Fruit fly (Drosophila melanogaster): Measurements from ENCODE around the gene Hexo2.
A peak's percentile ranks its signal among the peaks of the same experiment; 100 is the strongest.

Gene Hexo2

DNA sequence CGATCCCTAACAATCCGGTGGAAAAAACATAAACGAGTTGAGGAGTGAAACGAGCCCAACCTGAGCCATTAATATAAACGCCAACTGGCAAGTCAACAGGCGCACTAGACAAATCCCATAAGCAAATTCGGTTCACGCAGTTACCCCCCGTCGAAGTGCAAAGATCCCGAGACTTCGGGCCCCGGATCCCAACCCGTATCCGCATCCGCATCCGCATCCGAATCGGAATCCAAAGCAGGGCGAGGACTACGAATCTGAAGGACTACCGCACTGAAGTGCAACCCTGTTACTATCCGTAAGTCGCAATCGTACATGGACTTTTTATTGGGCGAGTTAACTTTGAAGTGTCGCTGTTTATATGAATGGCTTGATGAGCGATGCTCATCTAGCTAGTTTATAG lies 15.4 kb downstream of the Hexo2 start:
- TF ChIP-seq ey (GFP tag; optimal IDR thresholded peaks at IDR 0.05) (no peak), Mio (GFP tag; optimal IDR thresholded peaks at IDR 0.05) (no peak), rgr (GFP tag; optimal IDR thresholded peaks at IDR 0.05) (no peak), Dif (GFP tag; optimal IDR thresholded peaks at IDR 0.05; ENCODE audit: partially characterized antibody) (no peak), CG9705 (GFP tag; optimal IDR thresholded peaks at IDR 0.05) (no peak), h (GFP tag; optimal IDR thresholded peaks at IDR 0.05) (no peak), Vsx2 (GFP tag; optimal IDR thresholded peaks at IDR 0.05; ENCODE audit: partially characterized antibody) (no peak), sage (GFP tag; optimal IDR thresholded peaks at IDR 0.05) (no peak), Hr78 (GFP tag; optimal IDR thresholded peaks at IDR 0.05) (no peak), fru (GFP tag; optimal IDR thresholded peaks at IDR 0.05) (no peak), OdsH (GFP tag; optimal IDR thresholded peaks at IDR 0.05) (no peak), Myc (optimal IDR thresholded peaks at IDR 0.05) (no peak), Jra (GFP tag; optimal IDR thresholded peaks at IDR 0.05) (no peak), Rel (GFP tag; optimal IDR thresholded peaks at IDR 0.05) (no peak), Rel (tag; optimal IDR thresholded peaks at IDR 0.05) (no peak), N (GFP tag; optimal IDR thresholded peaks at IDR 0.05) (no peak), psq (GFP tag; optimal IDR thresholded peaks at IDR 0.05) (no peak), br (GFP tag; optimal IDR thresholded peaks at IDR 0.05) (no peak), Hr83 (GFP tag; optimal IDR thresholded peaks at IDR 0.05; ENCODE audit: poor library complexity, severe bottlenecking) (no peak), brk (GFP tag; optimal IDR thresholded peaks at IDR 0.05) (no peak), CrebA (GFP tag; optimal IDR thresholded peaks at IDR 0.05; ENCODE audit: borderline replicate concordance) (no peak)

DNA sequence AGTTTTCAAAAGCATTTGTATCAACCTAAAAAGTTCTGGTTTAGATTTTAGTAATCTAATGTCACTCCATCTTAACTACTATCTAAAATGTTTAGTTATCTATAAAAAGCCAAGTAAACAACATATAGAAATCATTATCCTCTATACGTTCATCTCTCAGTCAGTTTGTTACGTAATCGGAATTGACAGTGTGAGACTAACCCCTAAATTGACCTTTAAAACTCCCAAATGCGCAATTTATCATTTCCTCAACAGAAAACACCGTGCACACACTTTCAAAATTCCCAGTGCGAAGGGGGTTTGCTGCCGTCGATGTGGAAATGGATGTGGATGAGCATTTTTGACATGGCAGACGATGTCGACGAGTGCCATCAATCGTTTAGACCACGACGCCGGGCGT lies 15.8 kb downstream of the Hexo2 start:
- TF ChIP-seq lola (GFP tag; optimal IDR thresholded peaks at IDR 0.05) (no peak), dsf (GFP tag; optimal IDR thresholded peaks at IDR 0.05; ENCODE audit: borderline replicate concordance) (no peak), fru (GFP tag; optimal IDR thresholded peaks at IDR 0.05) (no peak), Hnf4 (GFP tag; optimal IDR thresholded peaks at IDR 0.05) (no peak), sv (GFP tag; optimal IDR thresholded peaks at IDR 0.05) (no peak), CG9705 (GFP tag; optimal IDR thresholded peaks at IDR 0.05) (no peak), dl (GFP tag; optimal IDR thresholded peaks at IDR 0.05; ENCODE audit: insufficient read depth in 1 of 2, partially characterized antibody in 2 of 2) (no peak), br (GFP tag; optimal IDR thresholded peaks at IDR 0.05) (no peak)

- TF ChIP-seq dsf (GFP tag; optimal IDR thresholded peaks at IDR 0.05; ENCODE audit: borderline replicate concordance) (no peak), GATAd (GFP tag; optimal IDR thresholded peaks at IDR 0.05) (no peak), CG9705 (GFP tag; optimal IDR thresholded peaks at IDR 0.05) (no peak), Myc (optimal IDR thresholded peaks at IDR 0.05) (no peak), N (GFP tag; optimal IDR thresholded peaks at IDR 0.05) (no peak), sage (GFP tag; optimal IDR thresholded peaks at IDR 0.05) (no peak), ey (GFP tag; optimal IDR thresholded peaks at IDR 0.05) (no peak), jim (GFP tag; optimal IDR thresholded peaks at IDR 0.05) (no peak), HLH106 (tag; optimal IDR thresholded peaks at IDR 0.05) (no peak), Hr78 (GFP tag; optimal IDR thresholded peaks at IDR 0.05) (no peak), sv (GFP tag; optimal IDR thresholded peaks at IDR 0.05) (no peak), dmrt93B (GFP tag; optimal IDR thresholded peaks at IDR 0.05) (no peak)
Measured at dm6 chrX:8726816-8727215, 17.4 kb downstream of the Hexo2 start.

dm6 chrX:8728030-8728429 lies 18.6 kb downstream of the Hexo2 start:
- no peak for TF ChIP-seq Myc (optimal IDR thresholded peaks at IDR 0.05)
- TF ChIP-seq sage (GFP tag; optimal IDR thresholded peaks at IDR 0.05), result no peak
- no peak for TF ChIP-seq HLH106 (tag; optimal IDR thresholded peaks at IDR 0.05)
- no peak for TF ChIP-seq lola (GFP tag; optimal IDR thresholded peaks at IDR 0.05)
- no peak for TF ChIP-seq Sp1 (GFP tag; optimal IDR thresholded peaks at IDR 0.05)

dm6 chrX:8730306-8730705 lies 20.9 kb downstream of the Hexo2 start:
- TF ChIP-seq Mio (GFP tag; optimal IDR thresholded peaks at IDR 0.05) (no peak), tai (GFP tag; optimal IDR thresholded peaks at IDR 0.05) (no peak), rgr (GFP tag; optimal IDR thresholded peaks at IDR 0.05) (peak; percentile 56), CG32264 (GFP tag; optimal IDR thresholded peaks at IDR 0.05) (no peak), Rel (GFP tag; optimal IDR thresholded peaks at IDR 0.05) (no peak), Rel (tag; optimal IDR thresholded peaks at IDR 0.05) (peak; percentile 22), N (GFP tag; optimal IDR thresholded peaks at IDR 0.05) (no peak), Jra (GFP tag; optimal IDR thresholded peaks at IDR 0.05) (no peak), Dfd (GFP tag; optimal IDR thresholded peaks at IDR 0.05) (no peak), pan (optimal IDR thresholded peaks at IDR 0.05) (no peak), Myc (optimal IDR thresholded peaks at IDR 0.05) (no peak), HLH106 (tag; optimal IDR thresholded peaks at IDR 0.05) (peak; percentile 71), woc (GFP tag; optimal IDR thresholded peaks at IDR 0.05) (peak; percentile 52), dl (GFP tag; optimal IDR thresholded peaks at IDR 0.05; ENCODE audit: insufficient read depth in 1 of 2, partially characterized antibody in 2 of 2) (no peak), dsf (GFP tag; optimal IDR thresholded peaks at IDR 0.05; ENCODE audit: borderline replicate concordance) (no peak), usp (GFP tag; optimal IDR thresholded peaks at IDR 0.05) (no peak), Vsx2 (GFP tag; optimal IDR thresholded peaks at IDR 0.05; ENCODE audit: partially characterized antibody) (no peak), sage (GFP tag; optimal IDR thresholded peaks at IDR 0.05) (no peak), Abd-B (GFP tag; optimal IDR thresholded peaks at IDR 0.05) (no peak), lola (GFP tag; optimal IDR thresholded peaks at IDR 0.05) (no peak), OdsH (GFP tag; optimal IDR thresholded peaks at IDR 0.05) (peak; percentile 50), CrebA (GFP tag; optimal IDR thresholded peaks at IDR 0.05; ENCODE audit: borderline replicate concordance) (no peak), Hr78 (GFP tag; optimal IDR thresholded peaks at IDR 0.05) (no peak), Hr83 (GFP tag; optimal IDR thresholded peaks at IDR 0.05; ENCODE audit: poor library complexity, severe bottlenecking) (no peak), psq (GFP tag; optimal IDR thresholded peaks at IDR 0.05) (peak; percentile 53), Sp1 (GFP tag; optimal IDR thresholded peaks at IDR 0.05) (peak; percentile 66), fru (GFP tag; optimal IDR thresholded peaks at IDR 0.05) (peak; percentile 68), brk (GFP tag; optimal IDR thresholded peaks at IDR 0.05) (peak; percentile 17), Dif (GFP tag; optimal IDR thresholded peaks at IDR 0.05; ENCODE audit: partially characterized antibody) (no peak), sv (GFP tag; optimal IDR thresholded peaks at IDR 0.05) (no peak), h (GFP tag; optimal IDR thresholded peaks at IDR 0.05) (peak; percentile 78)
